Worm (Caenorhabditis elegans) whole organism, young adult: Measurements from ENCODE around the gene srr-1.
A peak's percentile ranks its signal among the peaks of the same experiment; 100 is the strongest.

ENCODE experiments used
- B0336.3 ChIP-seq: fragments of 200-800 bp; sonication (Bioruptor generic); IDR thresholded peaks from 2 replicates; pipeline ENCODE4 v1.3.6; 2022; ENCODE audit warnings: missing genetic modification characterization, missing compliant biosample characterization
- D2030.7 ChIP-seq: fragments of 200-800 bp; sonication (Bioruptor generic); IDR thresholded peaks from 2 replicates; pipeline ENCODE4 v1.3.6; 2022; ENCODE audit warnings: missing genetic modification reagents, missing genetic modification characterization, missing compliant biosample characterization
- F37B4.10 ChIP-seq: fragments of 200-800 bp; sonication (Bioruptor generic); IDR thresholded peaks from 2 replicates; pipeline ENCODE4 v1.3.6; 2022; ENCODE audit warnings: missing genetic modification characterization, missing compliant biosample characterization
- F52B5.7 ChIP-seq: sonication (generic microtip); optimal IDR thresholded peaks from 2 replicates; lab custom pipeline; 2016; ENCODE audit warnings: mild to moderate bottlenecking, missing genetic modification characterization, missing compliant biosample characterization
- K11D2.4 ChIP-seq: fragments of 200-800 bp; sonication (Bioruptor generic); IDR thresholded peaks from 2 replicates; pipeline ENCODE4 v1.3.6; 2022; ENCODE audit warnings: missing genetic modification reagents, missing genetic modification characterization, missing compliant biosample characterization
- Y53F4B.3 ChIP-seq: fragments of 200-800 bp; sonication (Bioruptor generic); IDR thresholded peaks from 2 replicates; pipeline ENCODE4 v1.3.6; 2022; ENCODE audit warnings: missing genetic modification reagents, missing genetic modification characterization, missing compliant biosample characterization
- Y79H2A.3 ChIP-seq: fragments of 200-800 bp; sonication (Bioruptor generic); conservative IDR thresholded peaks from 2 replicates; pipeline ENCODE4 v1.3.6; 2022; ENCODE audit warnings: missing genetic modification reagents, missing genetic modification characterization, missing compliant biosample characterization
- Y95B8A.8 ChIP-seq: fragments of 200-800 bp; sonication (Bioruptor generic); IDR thresholded peaks from 2 replicates; pipeline ENCODE4 v1.3.6; 2022; ENCODE audit warnings: missing genetic modification reagents, missing genetic modification characterization, missing compliant biosample characterization
- ZK185.1 ChIP-seq: sonication (generic microtip); optimal IDR thresholded peaks from 2 replicates; lab custom pipeline; 2016; ENCODE audit warnings: mild to moderate bottlenecking, missing genetic modification characterization, missing compliant biosample characterization; ENCODE audit not compliant: poor library complexity, severe bottlenecking
- akir-1 ChIP-seq: fragments of 200-800 bp; sonication (Bioruptor generic); optimal IDR thresholded peaks from 2 replicates; lab custom pipeline; 2018; ENCODE audit warnings: mild to moderate bottlenecking, missing genetic modification characterization, moderate library complexity, missing compliant biosample characterization
- aptf-2 ChIP-seq: fragments of 200-800 bp; sonication (Bioruptor generic); conservative IDR thresholded peaks from 2 replicates; pipeline ENCODE4 v1.3.6; 2022; ENCODE audit warnings: missing genetic modification reagents, missing genetic modification characterization, missing compliant biosample characterization
- attf-6 ChIP-seq: fragments of 200-800 bp; sonication (Bioruptor generic); IDR thresholded peaks from 2 replicates; pipeline ENCODE4 v1.3.6; 2022; ENCODE audit warnings: missing genetic modification reagents, missing genetic modification characterization, missing compliant biosample characterization
- bed-2 ChIP-seq: fragments of 200-800 bp; sonication (Bioruptor generic); IDR thresholded peaks from 2 replicates; pipeline ENCODE4 v1.3.6; 2022; ENCODE audit warnings: missing genetic modification reagents, missing genetic modification characterization, missing compliant biosample characterization
- cebp-2 ChIP-seq: fragments of 200-800 bp; sonication (Bioruptor generic); IDR thresholded peaks from 2 replicates; pipeline ENCODE4 v1.3.6; 2022; ENCODE audit warnings: missing genetic modification characterization, missing compliant biosample characterization
- ceh-27 ChIP-seq: fragments of 200-800 bp; sonication (Bioruptor generic); optimal IDR thresholded peaks from 2 replicates; lab custom pipeline; 2018; ENCODE audit warnings: mild to moderate bottlenecking, missing genetic modification characterization, moderate library complexity, missing compliant biosample characterization
- die-1 ChIP-seq: sonication (generic microtip); optimal IDR thresholded peaks from 2 replicates; lab custom pipeline; 2016; ENCODE audit warnings: missing genotype, mild to moderate bottlenecking, missing genetic modification characterization, missing compliant biosample characterization
- dpff-1 ChIP-seq: sonication (generic microtip); optimal IDR thresholded peaks from 2 replicates; lab custom pipeline; 2017; ENCODE audit warnings: mild to moderate bottlenecking, missing genetic modification characterization, missing compliant biosample characterization
- dpl-1 ChIP-seq: fragments of 150-350 bp; optimal IDR thresholded peaks from 2 replicates; lab custom pipeline; 2014; ENCODE audit warnings: missing biosample characterization, missing genetic modification reagents, missing genetic modification characterization
- egrh-3 ChIP-seq: fragments of 200-800 bp; sonication (Bioruptor generic); IDR thresholded peaks from 2 replicates; pipeline ENCODE4 v1.3.6; 2022; ENCODE audit warnings: missing genetic modification reagents, missing genetic modification characterization, missing compliant biosample characterization
- ets-4 ChIP-seq: fragments of 200-800 bp; sonication (Bioruptor generic); optimal IDR thresholded peaks from 2 replicates; lab custom pipeline; 2018; ENCODE audit warnings: mild to moderate bottlenecking, missing genetic modification characterization, missing compliant biosample characterization
- fkh-3 ChIP-seq: sonication (generic microtip); optimal IDR thresholded peaks from 2 replicates; lab custom pipeline; 2016; ENCODE audit warnings: mild to moderate bottlenecking, missing genetic modification characterization, missing compliant biosample characterization
- hlh-26 ChIP-seq: fragments of 200-800 bp; sonication (Bioruptor generic); conservative IDR thresholded peaks from 2 replicates; pipeline ENCODE4 v1.3.6; 2022; ENCODE audit warnings: missing genetic modification reagents, missing genetic modification characterization, missing compliant biosample characterization
- hmg-20 ChIP-seq: fragments of 200-800 bp; sonication (Bioruptor generic); IDR thresholded peaks from 2 replicates; pipeline ENCODE4 v1.3.6; 2022; ENCODE audit warnings: missing genetic modification reagents, missing genetic modification characterization, missing compliant biosample characterization
- let-526 ChIP-seq: fragments of 200-800 bp; sonication (Bioruptor generic); IDR thresholded peaks from 2 replicates; pipeline ENCODE4 v1.3.6; 2022; ENCODE audit warnings: missing genetic modification reagents, missing genetic modification characterization, missing compliant biosample characterization
- lin-26 ChIP-seq: fragments of 200-800 bp; sonication (Bioruptor generic); IDR thresholded peaks from 2 replicates; pipeline ENCODE4 v1.3.6; 2022; ENCODE audit warnings: missing genetic modification reagents, missing genetic modification characterization, missing compliant biosample characterization
- lir-1 ChIP-seq: fragments of 200-800 bp; sonication (Bioruptor generic); conservative IDR thresholded peaks from 2 replicates; pipeline ENCODE4 v1.3.6; 2022; ENCODE audit warnings: missing genetic modification reagents, missing genetic modification characterization, missing compliant biosample characterization
- lsl-1 ChIP-seq: fragments of 200-800 bp; sonication (Bioruptor generic); optimal IDR thresholded peaks from 2 replicates; lab custom pipeline; 2018; ENCODE audit warnings: mild to moderate bottlenecking, missing genetic modification characterization, moderate library complexity, missing compliant biosample characterization
- lsy-27 ChIP-seq: sonication (generic microtip); optimal IDR thresholded peaks from 2 replicates; lab custom pipeline; 2017; ENCODE audit warnings: missing genetic modification characterization, mild to moderate bottlenecking, missing compliant biosample characterization, antibody characterized with exemption, missing genotype, borderline replicate concordance; ENCODE audit not compliant: insufficient read depth
- nfya-1 ChIP-seq: sonication (generic microtip); optimal IDR thresholded peaks from 2 replicates; lab custom pipeline; 2017; ENCODE audit warnings: antibody characterized with exemption, missing compliant biosample characterization, missing genetic modification characterization, borderline replicate concordance; ENCODE audit not compliant: insufficient read depth
- nfya-2 ChIP-seq: fragments of 200-800 bp; sonication (Bioruptor generic); IDR thresholded peaks from 2 replicates; pipeline ENCODE4 v1.3.6; 2022; ENCODE audit warnings: missing genetic modification reagents, missing genetic modification characterization, missing compliant biosample characterization
- nhr-120 ChIP-seq: fragments of 200-800 bp; sonication (Bioruptor generic); IDR thresholded peaks from 2 replicates; pipeline ENCODE4 v1.3.6; 2022; ENCODE audit warnings: missing genetic modification characterization, missing compliant biosample characterization
- nhr-27 ChIP-seq: fragments of 200-800 bp; sonication (Bioruptor generic); optimal IDR thresholded peaks from 2 replicates; lab custom pipeline; 2018; ENCODE audit warnings: mild to moderate bottlenecking, missing genetic modification characterization, moderate library complexity, missing compliant biosample characterization
- nhr-80 ChIP-seq: sonication (generic microtip); optimal IDR thresholded peaks from 2 replicates; lab custom pipeline; 2016; ENCODE audit warnings: missing genetic modification characterization, missing compliant biosample characterization
- nhr-90 ChIP-seq: sonication (generic microtip); optimal IDR thresholded peaks from 2 replicates; lab custom pipeline; 2016; ENCODE audit warnings: missing genotype, mild to moderate bottlenecking, missing genetic modification characterization, missing compliant biosample characterization
- pha-4 ChIP-seq: fragments of 150-350 bp; sonication (generic microtip); optimal IDR thresholded peaks from 2 replicates; lab custom pipeline; 2014; ENCODE audit warnings: missing biosample characterization, missing genetic modification reagents, missing genetic modification characterization
- repo-1 ChIP-seq: sonication (generic microtip); optimal IDR thresholded peaks from 2 replicates; lab custom pipeline; 2017; ENCODE audit warnings: mild to moderate bottlenecking, missing genetic modification characterization, missing compliant biosample characterization
- sdz-38 ChIP-seq: sonication (generic microtip); optimal IDR thresholded peaks from 2 replicates; lab custom pipeline; 2016; ENCODE audit warnings: missing genotype, missing genetic modification characterization, missing compliant biosample characterization
- snpc-1.1 ChIP-seq: sonication (generic microtip); optimal IDR thresholded peaks from 2 replicates; lab custom pipeline; 2017; ENCODE audit warnings: missing genetic modification characterization, mild to moderate bottlenecking, missing compliant biosample characterization, antibody characterized with exemption, moderate library complexity, missing genotype, missing genetic modification reagents; ENCODE audit not compliant: insufficient read depth
- snpc-1.3 ChIP-seq: sonication (generic microtip); optimal IDR thresholded peaks from 2 replicates; lab custom pipeline; 2017; ENCODE audit warnings: missing genetic modification characterization, mild to moderate bottlenecking, missing compliant biosample characterization, antibody characterized with exemption, moderate library complexity, missing genotype, missing genetic modification reagents; ENCODE audit not compliant: insufficient read depth
- tbx-9 ChIP-seq: sonication (generic microtip); optimal IDR thresholded peaks from 2 replicates; lab custom pipeline; 2016; ENCODE audit warnings: borderline replicate concordance, missing genetic modification characterization, inconsistent platforms, missing compliant biosample characterization
- tlf-1 ChIP-seq: fragments of 200-800 bp; sonication (Bioruptor generic); optimal IDR thresholded peaks from 2 replicates; lab custom pipeline; 2018; ENCODE audit warnings: mild to moderate bottlenecking, missing genetic modification characterization, missing compliant biosample characterization
- unc-130 ChIP-seq: sonication (generic microtip); optimal IDR thresholded peaks from 2 replicates; lab custom pipeline; 2016; ENCODE audit warnings: missing genetic modification reagents, missing genetic modification characterization, missing compliant biosample characterization
- unc-62 ChIP-seq: fragments of 150-350 bp; optimal IDR thresholded peaks from 2 replicates; lab custom pipeline; 2014; ENCODE audit warnings: missing biosample characterization, missing genetic modification reagents, missing genetic modification characterization
- xnd-1 ChIP-seq: sonication (generic microtip); optimal IDR thresholded peaks from 2 replicates; lab custom pipeline; 2016; ENCODE audit warnings: missing genotype, missing genetic modification reagents, missing genetic modification characterization, missing compliant biosample characterization
- zfh-2 ChIP-seq: fragments of 200-800 bp; sonication (Bioruptor generic); conservative IDR thresholded peaks from 2 replicates; pipeline ENCODE4 v1.3.6; 2022; ENCODE audit warnings: missing genetic modification reagents, missing genetic modification characterization, missing compliant biosample characterization
- ztf-18 ChIP-seq: sonication (generic microtip); optimal IDR thresholded peaks from 2 replicates; lab custom pipeline; 2016; ENCODE audit warnings: missing genotype, mild to moderate bottlenecking, missing genetic modification characterization, missing compliant biosample characterization
- ztf-22 ChIP-seq: fragments of 200-800 bp; sonication (Bioruptor generic); optimal IDR thresholded peaks from 2 replicates; lab custom pipeline; 2018; ENCODE audit warnings: mild to moderate bottlenecking, missing genetic modification characterization, moderate library complexity, missing compliant biosample characterization
- ztf-26 ChIP-seq: sonication (generic microtip); optimal IDR thresholded peaks from 2 replicates; lab custom pipeline; 2017; ENCODE audit warnings: missing genetic modification characterization, missing compliant biosample characterization
- ztf-28 ChIP-seq: fragments of 200-800 bp; sonication (Bioruptor generic); IDR thresholded peaks from 2 replicates; pipeline ENCODE4 v1.3.6; 2022; ENCODE audit warnings: missing genetic modification reagents, missing genetic modification characterization, missing compliant biosample characterization

Gene srr-1

ce11 chrV:13004374-13004773 is 49.2 kb downstream of the srr-1 start:
- no peak for TF ChIP-seq lir-1 (GFP tag; lab: Robert Waterston, UW)
- TF ChIP-seq nhr-120 (GFP tag; lab: Robert Waterston, UW) = no peak
- 0 out of 2 replicates have a peak, but pooled peaks have one; percentile 25 for TF ChIP-seq F37B4.10 (GFP tag; lab: Robert Waterston, UW)
- TF ChIP-seq let-526 (GFP tag; lab: Robert Waterston, UW) = no peak
- TF ChIP-seq akir-1 = no peak
- TF ChIP-seq attf-6 (GFP tag; lab: Robert Waterston, UW) = no peak
- 0 out of 2 replicates have a peak, but pooled peaks have one; percentile 34 for TF ChIP-seq lin-26 (GFP tag; lab: Robert Waterston, UW)
- no peak for TF ChIP-seq ztf-22
- no peak for TF ChIP-seq ztf-18
- TF ChIP-seq lsy-27 (tag; lab: Kevin White, UChicago) = no peak
- TF ChIP-seq cebp-2 (GFP tag; lab: Robert Waterston, UW) = no peak
- no peak for TF ChIP-seq pha-4 (tag; lab: Kevin White, UChicago)
- TF ChIP-seq hmg-20 (GFP tag; lab: Robert Waterston, UW) = no peak
- TF ChIP-seq nhr-90 (tag; lab: Kevin White, UChicago) = no peak
- TF ChIP-seq egrh-3 = peak; percentile 69
- no peak for TF ChIP-seq tbx-9
- no peak for TF ChIP-seq xnd-1 (tag; lab: Kevin White, UChicago)
- TF ChIP-seq K11D2.4 = 0 out of 2 replicates have a peak, but pooled peaks have one; percentile 11
- no peak for TF ChIP-seq unc-130 (GFP tag; lab: Kevin White, UChicago)
- no peak for TF ChIP-seq snpc-1.1 (tag; lab: Kevin White, UChicago)
- no peak for TF ChIP-seq ets-4 (GFP tag; lab: Kevin White, UChicago)
- no peak for TF ChIP-seq nhr-27 (tag; lab: Kevin White, UChicago)
- no peak for TF ChIP-seq dpff-1 (tag; lab: Kevin White, UChicago)
- no peak for TF ChIP-seq nfya-1
- TF ChIP-seq zfh-2 (GFP tag; lab: Robert Waterston, UW) = peak; percentile 88
- no peak for TF ChIP-seq nfya-2 (GFP tag; lab: Robert Waterston, UW)
- no peak for TF ChIP-seq tlf-1
- TF ChIP-seq die-1 (tag; lab: Kevin White, UChicago) = no peak
- no peak for TF ChIP-seq snpc-1.3 (tag; lab: Kevin White, UChicago)
- TF ChIP-seq ztf-28 (GFP tag; lab: Robert Waterston, UW) = no peak
- TF ChIP-seq D2030.7 (GFP tag; lab: Robert Waterston, UW) = peak; percentile 24; the same call in 1 of the 2 replicates
- TF ChIP-seq Y53F4B.3 (GFP tag; lab: Robert Waterston, UW) = no peak
- TF ChIP-seq, all 124 proteins: peak for 6

ce11 chrV:13003378-13003777 is 50.2 kb downstream of the srr-1 start:
- TF ChIP-seq F37B4.10 (GFP tag; lab: Robert Waterston, UW) (no peak), ceh-27 (GFP tag; lab: Kevin White, UChicago) (peak; percentile 37), F52B5.7 (tag; lab: Kevin White, UChicago) (peak; percentile 22), nhr-80 (peak; percentile 43), lsl-1 (GFP tag; lab: Kevin White, UChicago) (peak; percentile 38), Y95B8A.8 (no peak), hlh-26 (GFP tag; lab: Robert Waterston, UW) (no peak), repo-1 (tag; lab: Kevin White, UChicago) (peak; percentile 86), dpl-1 (no peak), nhr-90 (tag; lab: Kevin White, UChicago) (peak; percentile 76), bed-2 (GFP tag; lab: Robert Waterston, UW) (no peak), B0336.3 (peak; percentile 37), unc-62 (GFP tag; lab: Kevin White, UChicago) (no peak), Y79H2A.3 (GFP tag; lab: Robert Waterston, UW) (no peak), fkh-3 (tag; lab: Kevin White, UChicago) (peak; percentile 71), lin-26 (GFP tag; lab: Robert Waterston, UW) (peak; percentile 87), sdz-38 (tag; lab: Kevin White, UChicago) (no peak), ZK185.1 (tag; lab: Kevin White, UChicago) (peak; percentile 80), ztf-26 (tag; lab: Kevin White, UChicago) (peak; percentile 51), aptf-2 (GFP tag; lab: Robert Waterston, UW) (no peak)
